Worm (Caenorhabditis elegans) whole organism, L4/young adult: Measurements from ENCODE around the gene C17B7.4.

ENCODE experiments used
- dao-5 ChIP-seq: sonication (generic microtip); optimal IDR thresholded peaks from 2 replicates; lab custom pipeline; 2016; ENCODE audit warnings: missing genotype, missing genetic modification characterization, moderate library complexity, missing compliant biosample characterization
- him-1 ChIP-seq: sonication (generic microtip); optimal IDR thresholded peaks from 2 replicates; lab custom pipeline; 2016; ENCODE audit warnings: missing genotype, missing genetic modification reagents, missing genetic modification characterization, missing compliant biosample characterization

ce11 chrV:3299437-3299836, 39.7 kb upstream of the C17B7.4 start:
- TF ChIP-seq dao-5 (tag; lab: Kevin White, UChicago) = no peak
- no peak for TF ChIP-seq him-1 (tag; lab: Kevin White, UChicago)
